Fruit fly (Drosophila melanogaster): ENCODE results near the gene CG11313.

dm6 chr3R:30754488-30755223 lies 23.7 kb upstream of the CG11313 start:
- TF ChIP-seq CG3032 (tag; optimal IDR thresholded peaks at IDR 0.05), result no peak
- no peak for TF ChIP-seq CG4318 (GFP tag; optimal IDR thresholded peaks at IDR 0.05)
- TF ChIP-seq Eip93F (GFP tag; optimal IDR thresholded peaks at IDR 0.05), result no peak
- TF ChIP-seq Gug (GFP tag; IDR thresholded peaks at IDR 0.05), result no peak
- TF ChIP-seq Eip75B (GFP tag; optimal IDR thresholded peaks at IDR 0.05), result no peak
- no peak for TF ChIP-seq Lpt (GFP tag; optimal IDR thresholded peaks at IDR 0.05)
- no peak for TF ChIP-seq Sox102F (GFP tag; optimal IDR thresholded peaks at IDR 0.05)
- no peak for TF ChIP-seq CG6276 (GFP tag; optimal IDR thresholded peaks at IDR 0.05)
- no peak for TF ChIP-seq pdm3 (GFP tag; optimal IDR thresholded peaks at IDR 0.05)
- no peak for TF ChIP-seq Blimp-1 (GFP tag; optimal IDR thresholded peaks at IDR 0.05)
- no peak for TF ChIP-seq acj6 (GFP tag; optimal IDR thresholded peaks at IDR 0.05)
- TF ChIP-seq CG3919 (GFP tag; optimal IDR thresholded peaks at IDR 0.05), result no peak
- TF ChIP-seq Ets96B (tag; optimal IDR thresholded peaks at IDR 0.05), result no peak
